Fruit fly (Drosophila melanogaster): ENCODE data around the gene Bet1.

The Bet1 gene

dm6 chr3L:19251643-19252042 lies 9.6 kb upstream of the Bet1 start:
- TF ChIP-seq noc (tag; optimal IDR thresholded peaks at IDR 0.05) = no peak

dm6 chr3L:19254715-19255428 lies 6.3 kb upstream of the Bet1 start, which contains the start of the genes mRpL21 and rept:
Gene mRpL21 (minus strand): TSS chr3L:19255061.
Gene rept (plus strand): TSS chr3L:19255340.
- TF ChIP-seq noc (tag; optimal IDR thresholded peaks at IDR 0.05) = peak; percentile 66

DNA sequence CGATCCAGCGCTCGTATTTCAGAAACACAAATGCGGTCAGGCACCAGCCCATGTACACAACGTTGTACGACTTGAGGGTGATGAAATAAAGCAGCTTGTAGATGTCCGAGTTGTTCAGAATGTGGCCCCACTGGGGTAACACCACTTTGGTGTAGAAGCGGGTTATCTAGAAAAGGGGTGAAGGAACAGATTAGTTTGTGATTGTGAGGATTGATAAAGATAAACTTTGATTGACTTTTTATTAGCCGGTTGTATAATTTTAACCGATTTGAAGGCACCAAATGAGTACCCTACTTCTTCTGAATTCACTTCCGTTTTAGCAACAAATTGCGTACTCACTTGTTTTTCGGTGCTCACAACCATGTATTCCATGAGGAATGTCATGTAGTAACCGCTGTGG lies 3.0 kb upstream of the Bet1 start:
- no peak for TF ChIP-seq noc (tag; optimal IDR thresholded peaks at IDR 0.05)

DNA sequence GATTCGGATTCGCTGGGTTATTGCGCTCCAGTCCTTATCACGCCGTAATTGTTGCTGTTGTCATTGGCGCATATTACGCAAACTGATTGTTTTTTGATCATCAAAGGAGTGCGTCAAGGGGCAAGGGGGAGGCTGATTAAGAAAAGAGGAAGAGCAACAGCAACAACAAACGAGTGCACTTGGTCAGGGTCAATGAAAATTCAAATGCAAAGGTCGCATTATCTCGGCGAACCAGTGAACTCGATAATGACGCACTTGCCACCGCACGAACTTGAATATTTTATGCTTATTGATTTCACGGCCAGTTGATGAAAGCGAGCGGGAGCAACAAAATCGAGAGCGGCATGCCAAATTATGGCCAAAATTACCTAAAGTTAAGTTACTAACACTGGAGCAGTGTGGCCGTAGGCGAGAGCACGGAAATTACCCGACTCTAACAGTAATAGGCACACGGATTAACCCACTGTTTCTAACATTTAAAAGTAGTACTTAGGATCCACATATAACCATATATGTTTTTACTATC lies 853 bp upstream of the Bet1 start, which contains the start of gene nes:
Gene nes (minus strand): TSS at position 402 of the 526 bp plus-strand sequence.
- peak; percentile 59 for TF ChIP-seq noc (tag; optimal IDR thresholded peaks at IDR 0.05)

DNA sequence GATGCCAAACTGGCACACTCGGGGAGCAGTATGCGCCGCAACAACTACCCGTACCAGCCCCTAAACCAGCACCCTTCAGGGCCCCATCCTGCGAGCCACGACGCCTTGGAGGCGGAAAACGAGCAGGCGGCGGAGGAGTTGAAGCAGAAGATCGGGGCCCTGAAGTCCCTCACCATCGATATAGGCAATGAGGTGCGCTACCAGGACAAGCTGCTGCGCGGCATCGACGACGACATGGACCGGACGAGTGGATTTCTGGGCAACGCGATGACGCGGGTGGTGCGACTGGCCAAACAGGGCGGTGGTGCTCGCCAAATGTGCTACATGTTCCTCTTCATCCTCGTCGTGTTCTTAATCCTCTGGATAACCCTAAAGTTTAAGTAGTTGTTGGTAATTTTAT lies 526 bp downstream of the Bet1 start:
- TF ChIP-seq noc (tag; optimal IDR thresholded peaks at IDR 0.05) = no peak

- no peak for TF ChIP-seq noc (tag; optimal IDR thresholded peaks at IDR 0.05)
These were observed 2.4 kb downstream of the Bet1 start, which contains the start of the genes CG42374 and Mettl5 for dm6 chr3L:19263480-19264140. Gene CG42374 (plus strand): TSS chr3L:19263766. Gene Mettl5 (plus strand): TSS chr3L:19263766.

DNA sequence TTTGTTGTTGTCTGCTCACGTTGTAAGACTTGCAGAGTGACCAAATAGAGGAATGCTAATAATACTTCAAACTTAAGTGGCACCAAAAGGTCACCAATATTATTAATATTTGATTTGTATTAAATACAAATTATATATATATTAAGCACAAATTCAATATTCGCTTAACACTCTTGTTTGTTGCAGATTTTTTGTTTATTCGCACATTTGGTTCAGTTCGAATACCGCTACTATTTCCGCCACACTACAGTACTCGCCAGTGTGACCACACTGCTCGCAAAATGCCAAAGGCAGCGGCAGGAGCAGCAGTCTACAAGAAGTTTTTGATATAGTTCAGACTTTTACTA lies 2.9 kb downstream of the Bet1 start, which contains the start of gene Max:
Gene Max (minus strand): TSS at position 44 of the 347 bp plus-strand sequence.
- TF ChIP-seq noc (tag; optimal IDR thresholded peaks at IDR 0.05) = peak; percentile 63

DNA sequence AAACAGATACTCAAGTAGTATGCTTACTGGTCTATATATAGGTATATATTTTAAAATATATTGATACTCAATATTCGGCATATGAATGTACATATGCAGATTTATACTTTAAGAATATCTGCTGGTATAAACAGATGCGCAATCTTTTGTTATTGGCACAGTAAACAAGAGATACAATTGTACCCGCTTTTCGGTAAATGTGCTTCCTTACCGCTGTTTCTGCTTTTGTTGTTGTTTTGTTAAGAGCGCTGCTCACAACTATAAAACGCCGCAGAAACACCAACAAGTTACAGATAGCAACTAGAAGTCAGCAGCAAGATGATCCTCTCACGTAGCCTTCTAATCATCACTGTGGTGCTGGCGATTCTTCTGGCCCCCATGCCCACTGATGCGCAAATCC lies 4.6 kb downstream of the Bet1 start, which contains the start of gene CG45081:
Gene CG45081 (plus strand): TSS at position 301 of the 400 bp plus-strand sequence.
- TF ChIP-seq noc (tag; optimal IDR thresholded peaks at IDR 0.05) = no peak

DNA sequence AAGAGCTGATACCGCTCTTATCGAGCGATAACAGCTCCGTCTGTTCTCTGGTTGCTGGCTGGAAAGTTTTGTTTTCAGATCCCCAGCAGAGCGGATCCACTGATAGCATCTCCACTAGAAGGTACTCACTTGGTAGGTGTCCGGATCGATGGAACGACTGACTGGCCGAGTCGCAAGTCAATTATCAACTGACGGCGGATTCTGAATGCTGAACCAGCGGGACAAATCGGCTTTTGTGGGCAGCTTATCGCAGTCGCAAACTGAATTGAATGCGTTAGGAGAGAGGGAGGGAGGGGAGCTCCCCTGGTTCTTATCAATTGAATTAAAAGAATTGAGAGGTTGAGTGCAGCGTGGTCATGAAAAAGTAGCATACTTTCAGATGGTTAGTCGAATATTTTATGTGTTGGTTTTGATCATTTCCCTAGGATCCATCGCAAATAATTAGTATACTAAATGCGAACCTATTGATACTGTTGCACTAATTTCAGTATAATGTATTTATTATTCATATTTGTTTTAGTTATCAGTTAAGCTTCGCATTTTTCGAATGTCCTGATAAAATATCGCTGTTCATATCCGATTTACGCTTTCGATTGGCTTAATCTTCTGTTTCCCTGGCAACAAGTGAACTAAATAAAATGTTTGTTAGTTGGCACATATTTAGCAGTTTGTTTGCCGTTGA lies 7.7 kb downstream of the Bet1 start, which contains the start of the genes Aldh7A1 and CG14085:
Gene Aldh7A1 (minus strand): TSS at position 194 of the 682 bp plus-strand sequence.
Gene CG14085 (plus strand): TSS at position 632 of the 682 bp plus-strand sequence.
- TF ChIP-seq noc (tag; optimal IDR thresholded peaks at IDR 0.05) = peak; percentile 83

DNA sequence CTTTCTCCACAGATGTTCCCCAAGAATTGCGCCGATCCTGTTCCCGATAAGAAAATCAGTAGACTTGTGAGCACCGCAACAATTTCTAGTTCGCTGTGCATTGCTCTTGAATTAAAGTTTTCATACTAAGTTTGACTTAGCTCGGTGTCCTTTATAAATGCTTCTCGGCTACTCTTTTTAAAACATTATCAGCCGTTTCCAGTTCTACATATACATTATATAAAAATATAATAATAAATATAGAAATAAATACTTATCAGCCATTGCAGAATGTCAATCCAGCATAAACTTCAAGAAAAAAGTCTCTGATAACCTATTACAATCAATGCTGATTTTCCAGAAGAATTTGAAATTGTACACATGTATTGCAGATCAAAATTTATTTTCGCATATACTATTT lies 9.3 kb downstream of the Bet1 start, which contains the start of gene CG14088:
Gene CG14088 (minus strand): TSS at position 101 of the 400 bp plus-strand sequence.
- no peak for TF ChIP-seq noc (tag; optimal IDR thresholded peaks at IDR 0.05)

dm6 chr3L:19275491-19275890 lies 14.3 kb downstream of the Bet1 start, which contains the start of gene CG14086:
Gene CG14086 (plus strand): TSS chr3L:19275791.
- no peak for TF ChIP-seq noc (tag; optimal IDR thresholded peaks at IDR 0.05)

DNA sequence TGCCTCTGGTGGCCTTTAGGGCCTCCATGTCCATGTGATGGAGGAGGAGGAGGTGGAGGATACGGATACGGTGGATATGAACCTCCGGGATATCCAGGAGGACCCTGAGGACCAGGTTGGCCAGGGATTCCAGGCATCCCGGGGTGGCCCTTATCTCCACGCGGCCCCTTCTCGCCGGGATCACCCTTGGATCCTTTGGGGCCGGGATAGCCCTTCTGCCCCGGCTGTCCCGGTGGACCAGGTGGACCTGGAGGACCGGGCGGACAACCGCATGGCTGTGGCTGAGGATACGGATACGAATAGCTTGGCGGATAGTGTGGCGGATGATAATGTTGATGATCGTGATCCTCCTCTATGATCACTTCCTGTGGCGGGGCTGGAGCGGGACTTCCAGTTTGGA lies 19.1 kb downstream of the Bet1 start:
- TF ChIP-seq noc (tag; optimal IDR thresholded peaks at IDR 0.05) = no peak

DNA sequence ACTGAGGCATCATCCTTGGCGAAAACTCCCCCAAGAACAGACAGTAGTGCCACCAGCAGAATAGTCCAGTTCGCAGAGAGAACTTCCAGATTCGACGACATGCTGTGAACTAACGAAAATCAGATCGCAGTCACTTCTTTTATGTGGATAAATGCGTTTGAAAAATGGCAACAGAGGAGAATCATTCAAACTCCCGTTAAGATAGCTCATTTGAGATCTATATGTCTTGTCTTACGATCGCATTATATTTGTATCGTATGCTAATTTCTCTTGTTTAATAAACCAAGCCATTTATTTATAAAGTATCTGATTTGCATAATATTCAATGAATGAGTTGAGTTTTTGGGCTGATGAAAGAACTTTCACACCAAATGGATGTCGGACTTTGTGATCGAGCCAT lies 19.5 kb downstream of the Bet1 start, which contains the start of gene CG14089:
Gene CG14089 (minus strand): TSS at position 101 of the 400 bp plus-strand sequence.
- no peak for TF ChIP-seq noc (tag; optimal IDR thresholded peaks at IDR 0.05)

DNA sequence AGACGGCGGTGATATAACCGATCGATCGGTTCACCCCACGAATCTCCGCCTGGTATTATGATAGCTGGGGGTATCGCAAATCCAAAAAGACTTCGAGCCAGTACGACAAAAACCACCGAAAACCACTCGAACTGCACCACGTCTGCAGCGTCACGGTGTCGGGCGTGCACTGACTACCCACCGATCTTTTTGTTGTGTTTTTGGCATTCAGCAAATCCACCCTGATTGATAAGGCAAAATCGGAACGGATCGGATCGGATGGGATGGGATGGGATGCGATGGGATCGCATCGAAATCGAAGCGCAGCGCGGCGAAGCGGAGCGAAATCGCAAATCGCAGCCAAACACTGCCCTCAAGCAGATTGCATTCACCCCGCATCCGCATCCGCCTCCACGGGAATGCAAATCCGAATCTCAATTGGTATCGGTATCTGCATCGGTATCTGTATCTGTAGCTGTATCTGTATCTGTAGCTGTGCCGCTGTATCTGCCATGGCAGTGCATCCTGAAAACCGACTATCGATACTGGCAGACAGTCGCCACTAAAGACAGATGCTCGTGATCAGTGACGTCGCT lies 27.3 kb downstream of the Bet1 start:
- no peak for TF ChIP-seq noc (tag; optimal IDR thresholded peaks at IDR 0.05)

- TF ChIP-seq noc (tag; optimal IDR thresholded peaks at IDR 0.05) = peak; percentile 19
These were observed 28.2 kb downstream of the Bet1 start for dm6 chr3L:19289411-19289810.

All from whole organism, larva.